Worm (Caenorhabditis elegans): ENCODE data around the gene ZC239.5.

- no peak for TF ChIP-seq flt-1 (GFP tag; IDR thresholded peaks at IDR 0.05)
- no peak for TF ChIP-seq ztf-23 (GFP tag; IDR thresholded peaks at IDR 0.05)
Observed at ce11 chrII:3198998-3199397, 11.5 kb upstream of the ZC239.5 start, which contains the start of gene sri-51.

All from whole organism, midembryonic.